Fruit fly (Drosophila melanogaster) whole organism, larva: ENCODE results near the gene CG4565.
A peak's percentile ranks its signal among the peaks of the same experiment; 100 is the strongest.

ENCODE experiments used
- noc ChIP-seq: fragments of 200-800 bp; sonication (Bioruptor generic); optimal IDR thresholded peaks from 3 replicates; lab custom pipeline; 2019; ENCODE audit warnings: missing biosample characterization, mild to moderate bottlenecking, missing genetic modification characterization, moderate library complexity

CG4565 gene

DNA sequence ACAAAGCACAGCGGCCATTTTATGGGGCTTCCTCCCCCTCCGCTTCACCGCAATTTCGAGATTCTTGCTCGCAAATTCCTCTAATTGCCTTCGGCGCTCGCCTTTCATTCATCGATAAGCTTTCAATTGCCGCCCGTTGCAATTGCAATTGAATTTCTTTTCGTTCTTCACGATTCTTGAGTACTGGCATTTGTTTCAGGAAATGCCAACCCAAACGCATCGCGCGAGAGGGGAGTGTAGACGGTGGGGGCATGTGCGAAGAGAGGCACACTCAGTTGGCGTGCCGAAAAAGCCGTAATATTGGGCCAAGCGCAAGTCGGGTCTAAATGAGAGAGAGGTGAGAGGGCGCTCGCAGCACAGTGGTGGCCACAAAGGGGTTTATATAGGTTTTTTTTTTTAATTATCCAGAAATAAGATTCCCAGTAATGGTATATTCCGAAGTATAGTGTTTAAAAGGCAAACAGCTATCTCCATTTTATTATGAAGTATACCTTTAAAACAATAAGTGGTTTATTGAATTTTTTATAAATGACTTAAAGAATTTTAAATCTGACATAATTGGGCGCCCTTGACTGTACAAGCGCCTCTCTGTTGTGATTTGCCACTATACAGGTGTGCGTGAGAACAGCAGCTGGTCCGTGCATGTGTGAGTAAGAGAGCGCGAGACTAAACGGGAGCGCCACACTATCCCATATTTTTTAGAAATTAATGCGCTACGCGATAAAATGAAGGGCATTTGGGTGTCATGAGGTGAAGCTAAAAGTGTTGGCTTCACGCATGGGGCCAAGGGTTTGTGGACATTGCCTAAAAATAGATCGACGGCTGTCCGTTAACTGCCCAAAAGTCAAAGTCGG is 34.2 kb downstream of the CG4565 start:
- peak; percentile 96 for TF ChIP-seq noc (tag; lab: Kevin White, UChicago)

DNA sequence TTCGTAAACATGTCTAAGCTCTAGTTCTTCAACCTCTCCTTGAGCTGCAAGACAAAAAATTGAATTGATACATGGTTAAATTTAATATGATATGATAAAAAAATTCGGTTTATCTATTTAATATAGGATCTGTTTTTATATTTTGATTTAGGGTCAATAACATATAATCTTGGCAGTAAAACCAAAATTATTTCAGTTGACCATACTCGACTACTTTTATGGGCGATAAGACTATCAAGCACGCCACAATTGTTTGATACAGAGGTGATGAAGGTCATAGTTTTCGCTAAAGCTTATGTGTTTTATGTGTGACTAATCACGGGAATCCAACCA is 35.7 kb downstream of the CG4565 start:
- TF ChIP-seq noc (tag; lab: Kevin White, UChicago), result peak; percentile 48

DNA sequence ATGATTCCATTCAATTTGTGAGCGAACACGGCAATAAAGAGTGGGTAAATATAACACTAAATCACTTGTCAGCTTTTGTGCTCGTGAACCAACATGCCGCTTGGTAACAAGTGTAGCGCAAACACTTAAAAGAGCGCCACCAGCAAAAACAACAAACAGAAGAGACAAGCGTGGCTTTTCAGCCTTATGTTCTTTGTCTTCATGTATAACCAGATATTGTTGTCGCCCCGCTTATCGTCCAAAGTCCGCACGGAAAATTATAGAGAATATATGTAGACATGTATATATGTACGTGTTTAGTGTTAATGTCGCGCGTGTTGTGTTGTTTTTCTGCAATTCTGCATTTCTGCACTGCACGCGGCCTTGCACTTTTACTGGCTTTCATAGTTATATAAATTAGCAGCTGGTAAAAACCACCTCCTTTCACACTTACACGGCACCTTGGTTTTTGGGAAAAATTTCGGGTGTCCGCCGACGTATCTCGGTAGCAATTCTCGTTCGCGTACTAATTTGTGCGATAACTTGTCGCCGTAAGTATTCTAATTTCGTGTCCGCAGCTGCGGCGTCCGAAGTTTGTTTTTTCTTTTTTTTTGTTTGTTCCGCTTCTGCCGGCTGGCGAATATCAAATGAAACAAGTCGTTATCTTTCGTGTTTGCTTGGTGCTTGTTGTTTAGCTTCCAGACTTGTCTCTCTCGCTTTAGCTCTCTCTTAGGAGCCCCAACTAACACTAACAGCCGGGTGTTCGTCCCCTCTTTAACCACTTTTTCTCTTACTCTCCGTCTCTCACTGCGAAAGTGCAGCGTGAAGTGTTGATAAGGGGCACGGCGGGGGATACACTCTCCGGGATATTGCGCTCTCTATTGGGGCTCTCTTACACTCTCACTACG is 36.4 kb downstream of the CG4565 start:
- TF ChIP-seq noc (tag; lab: Kevin White, UChicago), result peak; percentile 76

DNA sequence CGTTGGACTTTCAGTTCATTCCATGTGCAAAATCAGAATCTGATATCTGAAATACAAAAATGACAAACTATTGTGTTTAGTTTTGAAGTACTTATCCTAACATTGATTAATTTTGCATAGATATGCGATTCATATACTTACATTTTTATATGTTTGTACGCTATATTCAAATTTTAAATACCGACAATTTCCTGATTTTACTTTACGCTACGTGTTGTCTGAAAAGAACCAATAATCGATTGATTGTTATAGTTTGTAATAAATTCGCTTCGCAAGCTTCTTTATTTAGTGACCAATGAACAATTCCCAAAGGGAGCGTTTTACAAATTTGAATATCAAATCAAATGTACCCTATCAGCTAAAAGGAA is 37.0 kb downstream of the CG4565 start, which contains the start of gene Ak3:
Gene Ak3, minus strand, starts transcription at position 69 of the 368 bp plus-strand sequence.
- no peak for TF ChIP-seq noc (tag; lab: Kevin White, UChicago)

DNA sequence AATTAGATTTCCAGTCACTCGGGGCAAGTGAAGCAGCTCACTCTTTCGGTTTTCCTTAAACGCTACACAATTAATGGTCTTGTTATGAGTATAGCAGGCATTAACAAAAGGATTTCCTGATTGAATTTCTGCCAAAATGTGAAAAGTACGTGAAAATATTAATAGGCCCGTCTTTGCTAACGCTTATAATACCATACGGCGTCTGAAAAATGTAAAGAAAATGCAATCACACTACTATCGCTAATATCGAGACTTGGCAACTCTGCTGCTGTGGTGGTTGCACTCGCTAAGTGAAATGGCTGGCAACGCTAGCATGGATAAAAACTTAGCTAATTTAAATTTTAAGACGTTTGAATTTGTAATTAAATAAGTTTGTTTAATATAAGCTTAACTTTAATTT is 40.8 kb downstream of the CG4565 start, which contains the start of gene CG6621:
Gene CG6621, minus strand, starts transcription at position 205 of the 400 bp plus-strand sequence.
- no peak for TF ChIP-seq noc (tag; lab: Kevin White, UChicago)
